Fruit fly (Drosophila melanogaster) whole organism, embryonic: Measurements from ENCODE around the gene CG42819.
A peak's percentile ranks its signal among the peaks of the same experiment; 100 is the strongest.

ENCODE experiments used
- BEAF-32 ChIP-seq: fragments of 200-800 bp; sonication (Bioruptor generic); optimal IDR thresholded peaks from 3 replicates; lab custom pipeline; 2017; ENCODE audit warnings: missing biosample characterization, missing genetic modification characterization, mild to moderate bottlenecking, moderate library complexity, missing genetic modification reagents
- Bdp1 ChIP-seq: fragments of 200-800 bp; sonication (Bioruptor generic); optimal IDR thresholded peaks from 3 replicates; lab custom pipeline; 2016; ENCODE audit warnings: missing biosample characterization, missing genetic modification characterization
- Blimp-1 ChIP-seq: fragments of 200-800 bp; sonication (Bioruptor generic); optimal IDR thresholded peaks from 3 replicates; lab custom pipeline; 2018; ENCODE audit warnings: missing biosample characterization, missing genetic modification characterization, mild to moderate bottlenecking, moderate library complexity, missing genetic modification reagents
- CG11093 ChIP-seq: fragments of 200-800 bp; sonication (Bioruptor generic); IDR thresholded peaks from 3 replicates; pipeline ENCODE4 v1.3.6; 2022; ENCODE audit warnings: missing biosample characterization, missing genetic modification characterization
- CG11723 ChIP-seq: fragments of 200-800 bp; sonication (Bioruptor generic); optimal IDR thresholded peaks from 2 replicates; lab custom pipeline; 2017; ENCODE audit warnings: missing biosample characterization, mild to moderate bottlenecking, missing genetic modification characterization
- CG12155 ChIP-seq: fragments of 200-800 bp; sonication (Bioruptor generic); optimal IDR thresholded peaks from 3 replicates; lab custom pipeline; 2016; ENCODE audit warnings: missing biosample characterization, missing genetic modification characterization
- CG12659 ChIP-seq: fragments of 200-800 bp; sonication (Bioruptor generic); optimal IDR thresholded peaks from 3 replicates; lab custom pipeline; 2017; ENCODE audit warnings: mild to moderate bottlenecking, missing biosample characterization, missing genetic modification reagents, missing genetic modification characterization
- CG16815 ChIP-seq: fragments of 200-800 bp; sonication (Bioruptor generic); optimal IDR thresholded peaks from 3 replicates; lab custom pipeline; 2017; ENCODE audit warnings: missing biosample characterization, mild to moderate bottlenecking, missing genetic modification characterization
- CG17568 ChIP-seq: fragments of 200-800 bp; sonication (Bioruptor generic); optimal IDR thresholded peaks from 2 replicates; lab custom pipeline; 2018; ENCODE audit warnings: missing biosample characterization, mild to moderate bottlenecking, missing genetic modification characterization, moderate library complexity
- CG2116 ChIP-seq: fragments of 200-800 bp; sonication (Bioruptor generic); optimal IDR thresholded peaks from 3 replicates; lab custom pipeline; 2018; ENCODE audit warnings: missing biosample characterization, mild to moderate bottlenecking, missing genetic modification characterization
- CG2202 ChIP-seq: fragments of 200-800 bp; sonication (Bioruptor generic); optimal IDR thresholded peaks from 2 replicates; lab custom pipeline; 2018; ENCODE audit warnings: missing biosample characterization, mild to moderate bottlenecking, missing genetic modification characterization
- CG2678 ChIP-seq: fragments of 200-800 bp; sonication (Bioruptor generic); optimal IDR thresholded peaks from 3 replicates; lab custom pipeline; 2019; ENCODE audit warnings: missing biosample characterization, mild to moderate bottlenecking, missing genetic modification characterization, moderate library complexity
- CG3281 ChIP-seq: fragments of 200-800 bp; sonication (Bioruptor generic); optimal IDR thresholded peaks from 3 replicates; lab custom pipeline; 2017; ENCODE audit warnings: missing biosample characterization, mild to moderate bottlenecking, missing genetic modification characterization
- CG42726 ChIP-seq: fragments of 200-800 bp; sonication (Bioruptor generic); IDR thresholded peaks from 2 replicates; pipeline ENCODE4 v1.3.6; 2022; ENCODE audit warnings: missing biosample characterization, missing genetic modification characterization; ENCODE audit not compliant: partially characterized antibody
- CG4282 ChIP-seq: fragments of 200-800 bp; sonication (Bioruptor generic); optimal IDR thresholded peaks from 2 replicates; lab custom pipeline; 2016; ENCODE audit warnings: missing biosample characterization, missing genetic modification characterization
- CG4707 ChIP-seq: fragments of 200-800 bp; sonication (Bioruptor generic); optimal IDR thresholded peaks from 2 replicates; lab custom pipeline; 2018; ENCODE audit warnings: missing biosample characterization, mild to moderate bottlenecking, missing genetic modification characterization, moderate library complexity
- CG4820 ChIP-seq: fragments of 200-800 bp; sonication (Bioruptor generic); optimal IDR thresholded peaks from 3 replicates; lab custom pipeline; 2016; ENCODE audit warnings: missing biosample characterization, missing genetic modification characterization
- CG4854 ChIP-seq: fragments of 200-800 bp; sonication (Bioruptor generic); optimal IDR thresholded peaks from 2 replicates; lab custom pipeline; 2016; ENCODE audit warnings: missing biosample characterization, missing genetic modification characterization, inconsistent platforms
- CG6175 ChIP-seq: fragments of 200-800 bp; sonication (Bioruptor generic); IDR thresholded peaks from 3 replicates; pipeline ENCODE4 v1.3.6; 2022; ENCODE audit warnings: missing biosample characterization, missing genetic modification characterization
- CG6683 ChIP-seq: fragments of 200-800 bp; sonication (Bioruptor generic); optimal IDR thresholded peaks from 2 replicates; lab custom pipeline; 2017; ENCODE audit warnings: missing biosample characterization, mild to moderate bottlenecking, missing genetic modification characterization, missing genetic modification reagents
- CG7928 ChIP-seq: fragments of 200-800 bp; sonication (Bioruptor generic); optimal IDR thresholded peaks from 2 replicates; lab custom pipeline; 2017; ENCODE audit warnings: missing biosample characterization, mild to moderate bottlenecking, missing genetic modification characterization
- CG7963 ChIP-seq: fragments of 200-800 bp; sonication (Bioruptor generic); IDR thresholded peaks from 3 replicates; pipeline ENCODE4 v1.3.6; 2022; ENCODE audit warnings: missing biosample characterization, missing genetic modification characterization; ENCODE audit not compliant: partially characterized antibody
- CG9215 ChIP-seq: fragments of 200-800 bp; sonication (Bioruptor generic); IDR thresholded peaks from 2 replicates; pipeline ENCODE4 v1.3.6; 2022; ENCODE audit warnings: missing biosample characterization, missing genetic modification characterization
- CG9876 ChIP-seq: fragments of 200-800 bp; sonication (Bioruptor generic); optimal IDR thresholded peaks from 2 replicates; lab custom pipeline; 2016; ENCODE audit warnings: missing biosample characterization, missing genetic modification characterization
- Camta ChIP-seq: fragments of 200-800 bp; sonication (Bioruptor generic); optimal IDR thresholded peaks from 2 replicates; lab custom pipeline; 2016; ENCODE audit warnings: missing biosample characterization, missing genetic modification characterization
- D ChIP-seq, 2 experiments: fragments of 200-800 bp in 1 of 2; fragments of >200 bp in 1 of 2; sonication (Bioruptor generic) in 1 of 2; optimal IDR thresholded peaks; 2 replicates in 1 of 2; 3 replicates in 1 of 2; lab custom pipeline; 2017; ENCODE audit warnings: mild to moderate bottlenecking in 1 of 2, missing biosample characterization in 1 of 2, missing genetic modification characterization in 1 of 2, missing genetic modification reagents in 1 of 2
- Hmr ChIP-seq: fragments of 200-800 bp; sonication (Bioruptor generic); optimal IDR thresholded peaks from 3 replicates; lab custom pipeline; 2017; ENCODE audit warnings: mild to moderate bottlenecking, missing biosample characterization, missing genetic modification reagents, missing genetic modification characterization
- Hr78 ChIP-seq, 2 experiments: fragments of 200-800 bp in 1 of 2; fragments of >200 bp in 1 of 2; sonication (Bioruptor generic) in 1 of 2; optimal IDR thresholded peaks; 2 replicates each; lab custom pipeline; 2017 to 2019; ENCODE audit warnings: missing biosample characterization in 2 of 2, missing genetic modification characterization in 2 of 2, mild to moderate bottlenecking in 1 of 2, moderate library complexity in 1 of 2
- Hsf ChIP-seq: fragments of 200-800 bp; sonication (Bioruptor generic); optimal IDR thresholded peaks from 3 replicates; lab custom pipeline; 2016; ENCODE audit warnings: missing biosample characterization, missing genetic modification characterization
- Meics ChIP-seq: fragments of 200-800 bp; sonication (Bioruptor generic); optimal IDR thresholded peaks from 2 replicates; lab custom pipeline; 2017; ENCODE audit warnings: missing biosample characterization, mild to moderate bottlenecking, missing genetic modification characterization
- Oli ChIP-seq: fragments of 200-800 bp; sonication (Bioruptor generic); optimal IDR thresholded peaks from 2 replicates; lab custom pipeline; 2018; ENCODE audit warnings: missing biosample characterization, mild to moderate bottlenecking, missing genetic modification characterization, moderate library complexity
- Rfx ChIP-seq: fragments of 200-800 bp; sonication (Bioruptor generic); IDR thresholded peaks from 2 replicates; pipeline ENCODE4 v1.3.6; 2022; ENCODE audit warnings: missing biosample characterization, missing genetic modification characterization
- Side ChIP-seq: fragments of 200-800 bp; sonication (Bioruptor generic); optimal IDR thresholded peaks from 2 replicates; lab custom pipeline; 2016; ENCODE audit warnings: missing biosample characterization, missing genetic modification characterization
- TFAM ChIP-seq: fragments of 200-800 bp; sonication (Bioruptor generic); optimal IDR thresholded peaks from 2 replicates; lab custom pipeline; 2017; ENCODE audit warnings: missing biosample characterization, missing genetic modification characterization, inconsistent platforms
- aop ChIP-seq: fragments of 200-800 bp; sonication (Bioruptor generic); IDR thresholded peaks from 2 replicates; pipeline ENCODE4 v1.3.6; 2022; ENCODE audit warnings: missing biosample characterization, missing genetic modification characterization
- ase ChIP-seq: fragments of 200-800 bp; sonication (Bioruptor generic); IDR thresholded peaks from 3 replicates; pipeline ENCODE4 v1.3.6; 2022; ENCODE audit warnings: missing biosample characterization, missing genetic modification characterization
- br ChIP-seq: fragments of >200 bp; optimal IDR thresholded peaks from 2 replicates; lab custom pipeline; 2017
- disco-r ChIP-seq: fragments of 200-800 bp; sonication (Bioruptor generic); optimal IDR thresholded peaks from 2 replicates; lab custom pipeline; 2016; ENCODE audit warnings: missing biosample characterization, missing genetic modification characterization
- ems ChIP-seq: fragments of 200-800 bp; sonication (Bioruptor generic); optimal IDR thresholded peaks from 3 replicates; lab custom pipeline; 2016; ENCODE audit warnings: missing biosample characterization, missing genetic modification characterization
- fru ChIP-seq: fragments of >200 bp; optimal IDR thresholded peaks from 2 replicates; lab custom pipeline; 2017
- grau ChIP-seq: fragments of 200-800 bp; optimal IDR thresholded peaks from 3 replicates; lab custom pipeline; 2019; ENCODE audit warnings: missing biosample characterization, mild to moderate bottlenecking, missing genetic modification characterization, moderate library complexity
- jigr1 ChIP-seq: fragments of 200-800 bp; sonication (Bioruptor generic); IDR thresholded peaks from 3 replicates; pipeline ENCODE4 v1.3.6; 2022; ENCODE audit warnings: missing biosample characterization, missing genetic modification characterization
- nau ChIP-seq: fragments of 200-800 bp; sonication (Bioruptor generic); optimal IDR thresholded peaks from 3 replicates; lab custom pipeline; 2017; ENCODE audit warnings: missing biosample characterization, mild to moderate bottlenecking, missing genetic modification characterization, missing genetic modification reagents
- nerfin-2 ChIP-seq: fragments of 200-800 bp; sonication (Bioruptor generic); IDR thresholded peaks from 2 replicates; pipeline ENCODE4 v1.3.6; 2022; ENCODE audit warnings: missing biosample characterization, missing genetic modification characterization; ENCODE audit not compliant: partially characterized antibody
- pita ChIP-seq: fragments of 200-800 bp; sonication (Bioruptor generic); optimal IDR thresholded peaks from 2 replicates; lab custom pipeline; 2017; ENCODE audit warnings: missing biosample characterization, mild to moderate bottlenecking, missing genetic modification characterization
- sr ChIP-seq: fragments of 200-800 bp; sonication (Bioruptor generic); IDR thresholded peaks from 3 replicates; pipeline ENCODE4 v1.3.6; 2022; ENCODE audit warnings: missing biosample characterization, missing genetic modification characterization
- tll ChIP-seq, 2 experiments: fragments of 200-800 bp in 1 of 2; fragments of >200 bp in 1 of 2; sonication (Bioruptor generic) in 1 of 2; optimal IDR thresholded peaks; 2 replicates each; lab custom pipeline; 2017 to 2019; ENCODE audit warnings: missing biosample characterization in 2 of 2, missing genetic modification characterization in 2 of 2, mild to moderate bottlenecking in 1 of 2, moderate library complexity in 1 of 2
- toy ChIP-seq: fragments of 200-800 bp; sonication (Bioruptor generic); IDR thresholded peaks from 2 replicates; pipeline ENCODE4 v1.3.6; 2022; ENCODE audit warnings: missing biosample characterization, missing genetic modification characterization
- vnd ChIP-seq: fragments of 200-800 bp; sonication (Bioruptor generic); IDR thresholded peaks from 3 replicates; pipeline ENCODE4 v1.3.6; 2022; ENCODE audit warnings: missing biosample characterization, missing genetic modification characterization; ENCODE audit not compliant: partially characterized antibody

Gene CG42819

dm6 chr2L:8381508-8382036 lies 7.6 kb downstream of the CG42819 start, which contains the start of gene AlaRS (continued):
- TF ChIP-seq CG4282 (GFP tag; lab: Kevin White, UChicago) (no peak), CG12155 (GFP tag; lab: Kevin White, UChicago) (peak; percentile 57), CG2116 (GFP tag; lab: Kevin White, UChicago) (peak; percentile 81), aop (GFP tag; lab: Robert Waterston, UW) (no peak), CG17568 (peak; percentile 29), CG2202 (no peak), tll (GFP tag; optimal IDR thresholded peaks at IDR 0.05; lab: Kevin White, UChicago) (no peak), Meics (GFP tag; lab: Kevin White, UChicago) (peak; percentile 28), D (optimal IDR thresholded peaks at IDR 0.05; lab: Kevin White, UChicago) (no peak), D (GFP tag; optimal IDR thresholded peaks at IDR 0.05; lab: Kevin White, UChicago) (peak; percentile 19), CG4707 (no peak), Rfx (peak; percentile 41; the same call in 1 of the 2 replicates), CG2678 (peak; percentile 50), Blimp-1 (peak; percentile 54), BEAF-32 (GFP tag; lab: Kevin White, UChicago) (peak; percentile 70), CG11723 (GFP tag; lab: Kevin White, UChicago) (peak; percentile 22), Hr78 (GFP tag; optimal IDR thresholded peaks at IDR 0.05; lab: Kevin White, UChicago) (no peak), grau (peak; percentile 66), Side (GFP tag; lab: Kevin White, UChicago) (no peak), Oli (tag; lab: Kevin White, UChicago) (peak; percentile 9), Bdp1 (no peak), CG16815 (GFP tag; lab: Kevin White, UChicago) (no peak), CG4854 (GFP tag; lab: Kevin White, UChicago) (peak; percentile 15), TFAM (GFP tag; lab: Kevin White, UChicago) (no peak), disco-r (no peak), jigr1 (no peak; the same call in 2 of the 3 replicates), br (lab: Kevin White, UChicago) (no peak), ase (GFP tag; lab: Robert Waterston, UW) (no peak), CG7963 (no peak), pita (GFP tag; lab: Kevin White, UChicago) (no peak), fru (no peak), CG11093 (GFP tag; lab: Robert Waterston, UW) (no peak), CG6683 (GFP tag; lab: Kevin White, UChicago) (peak; percentile 17), Hmr (GFP tag; lab: Kevin White, UChicago) (peak; percentile 30), CG7928 (GFP tag; lab: Kevin White, UChicago) (no peak), CG6175 (GFP tag; lab: Robert Waterston, UW) (no peak), Hsf (GFP tag; lab: Kevin White, UChicago) (peak; percentile 27), vnd (GFP tag; lab: Robert Waterston, UW) (peak; percentile 47; the same call in 2 of the 3 replicates), CG12659 (GFP tag; lab: Kevin White, UChicago) (peak; percentile 57), CG3281 (GFP tag; lab: Kevin White, UChicago) (peak; percentile 49), nau (GFP tag; lab: Kevin White, UChicago) (no peak), nerfin-2 (GFP tag; lab: Robert Waterston, UW) (peak; percentile 36; the same call in 1 of the 2 replicates), CG9215 (GFP tag; lab: Robert Waterston, UW) (no peak), CG9876 (no peak), CG42726 (GFP tag; lab: Robert Waterston, UW) (no peak), Camta (GFP tag; lab: Kevin White, UChicago) (no peak), ems (GFP tag; lab: Kevin White, UChicago) (peak; percentile 18), CG4820 (GFP tag; lab: Kevin White, UChicago) (peak; percentile 17), sr (GFP tag; lab: Robert Waterston, UW) (no peak), toy (GFP tag; lab: Robert Waterston, UW) (no peak)
